Worm (Caenorhabditis elegans) whole organism, mixed stage, embryonic: ENCODE results near the gene hlh-6.
A peak's percentile ranks its signal among the peaks of the same experiment; 100 is the strongest.

ENCODE experiments used
- blmp-1 ChIP-seq: fragments of 150-350 bp; optimal IDR thresholded peaks from 2 replicates; lab custom pipeline; 2014; ENCODE audit warnings: missing biosample characterization, missing genetic modification characterization
- ceh-83 ChIP-seq: fragments of 200-800 bp; sonication (Bioruptor generic); optimal IDR thresholded peaks from 2 replicates; lab custom pipeline; 2018; ENCODE audit warnings: mild to moderate bottlenecking, missing genetic modification characterization, missing compliant biosample characterization
- elt-1 ChIP-seq: sonication (generic microtip); optimal IDR thresholded peaks from 2 replicates; lab custom pipeline; 2017; ENCODE audit warnings: missing genetic modification characterization, mild to moderate bottlenecking, missing compliant biosample characterization, antibody characterized with exemption, moderate library complexity, borderline replicate concordance; ENCODE audit not compliant: insufficient read depth
- elt-3 ChIP-seq: fragments of 150-350 bp; optimal IDR thresholded peaks from 2 replicates; lab custom pipeline; 2014; ENCODE audit warnings: missing biosample characterization, missing genetic modification characterization
- lsy-2 ChIP-seq: fragments of 150-350 bp; optimal IDR thresholded peaks from 2 replicates; lab custom pipeline; 2014; ENCODE audit warnings: missing biosample characterization, missing genetic modification characterization
- mep-1 ChIP-seq: fragments of 150-350 bp; optimal IDR thresholded peaks from 2 replicates; lab custom pipeline; 2017; ENCODE audit warnings: missing biosample characterization, missing genetic modification reagents, missing genetic modification characterization, inconsistent platforms
- nhr-12 ChIP-seq: fragments of 150-350 bp; optimal IDR thresholded peaks from 2 replicates; lab custom pipeline; 2014; ENCODE audit warnings: missing biosample characterization, missing genetic modification characterization
- nhr-237 ChIP-seq: fragments of 150-350 bp; optimal IDR thresholded peaks from 2 replicates; lab custom pipeline; 2014; ENCODE audit warnings: missing biosample characterization, missing genetic modification characterization
- snpc-4 ChIP-seq: fragments of 150-350 bp; optimal IDR thresholded peaks from 2 replicates; lab custom pipeline; 2014; ENCODE audit warnings: missing biosample characterization, missing genetic modification characterization
- sptf-1 ChIP-seq: sonication (generic microtip); optimal IDR thresholded peaks from 2 replicates; lab custom pipeline; 2017; ENCODE audit warnings: mild to moderate bottlenecking, missing genetic modification characterization, moderate library complexity, missing compliant biosample characterization
- unc-62 ChIP-seq: fragments of 150-350 bp; optimal IDR thresholded peaks from 2 replicates; lab custom pipeline; 2014; ENCODE audit warnings: missing biosample characterization, missing genetic modification reagents, missing genetic modification characterization
- zip-8 ChIP-seq: fragments of 150-350 bp; optimal IDR thresholded peaks from 2 replicates; lab custom pipeline; 2014; ENCODE audit warnings: missing biosample characterization, missing genetic modification characterization
- ztf-11 ChIP-seq: fragments of 150-350 bp; optimal IDR thresholded peaks from 2 replicates; lab custom pipeline; 2014; ENCODE audit warnings: missing biosample characterization, missing genetic modification characterization

DNA sequence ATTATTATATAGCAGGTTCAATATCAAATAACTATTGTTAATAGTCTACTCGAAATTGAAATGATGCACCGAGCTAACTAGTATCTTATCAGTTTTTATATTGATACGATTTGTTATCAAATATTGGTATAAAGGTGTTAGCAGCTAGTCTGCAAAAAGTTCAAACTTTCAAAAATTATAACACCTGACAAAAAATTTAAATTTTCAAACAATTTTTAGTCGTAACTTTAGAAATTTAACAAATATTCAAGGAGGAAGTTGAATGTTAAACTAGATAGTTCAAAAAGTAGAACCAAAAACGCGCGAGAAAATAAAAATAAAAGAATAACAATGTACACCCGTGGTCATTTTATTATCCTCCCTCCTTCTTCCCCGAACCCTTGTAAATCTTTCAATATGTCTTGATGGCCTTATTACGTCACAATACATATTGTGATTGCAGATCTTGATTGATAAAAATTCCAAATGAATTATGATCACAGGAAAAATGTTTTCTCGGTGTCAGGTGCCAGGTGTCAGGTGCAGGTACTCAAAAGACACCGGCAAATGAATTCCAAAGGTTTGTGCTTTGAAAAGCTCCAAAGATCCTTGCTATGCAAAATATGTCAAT is 41.0 kb upstream of the hlh-6 start, which contains the start of gene ZK1307.1:
- no peak for TF ChIP-seq elt-3 (tag; lab: Kevin White, UChicago)
- TF ChIP-seq snpc-4 (tag; lab: Kevin White, UChicago): no peak
- peak; percentile 12 for TF ChIP-seq elt-1 (tag; lab: Kevin White, UChicago)
- TF ChIP-seq nhr-12: no peak
- TF ChIP-seq zip-8 (tag; lab: Kevin White, UChicago): peak; percentile 69
- TF ChIP-seq sptf-1: no peak
- no peak for TF ChIP-seq ztf-11 (tag; lab: Kevin White, UChicago)
- no peak for TF ChIP-seq mep-1 (tag; lab: Kevin White, UChicago)
- no peak for TF ChIP-seq nhr-237 (tag; lab: Kevin White, UChicago)
- peak; percentile 39 for TF ChIP-seq unc-62
- TF ChIP-seq lsy-2 (tag; lab: Kevin White, UChicago): no peak
- no peak for TF ChIP-seq blmp-1 (tag; lab: Kevin White, UChicago)
- TF ChIP-seq ceh-83 (GFP tag; lab: Kevin White, UChicago): no peak
